Worm (Caenorhabditis elegans) whole organism, L2 larva: ENCODE measurements around the gene C06B3.1.

ENCODE experiments used
- aly-2 ChIP-seq: fragments of 150-350 bp; optimal IDR thresholded peaks from 2 replicates; lab custom pipeline; 2014; ENCODE audit warnings: missing biosample characterization, missing genetic modification characterization
- ama-1 ChIP-seq: fragments of 150-350 bp; optimal IDR thresholded peaks from 2 replicates; lab custom pipeline; 2018; ENCODE audit warnings: inconsistent platforms
- ceh-82 ChIP-seq: fragments of 150-350 bp; optimal IDR thresholded peaks from 2 replicates; lab custom pipeline; 2014; ENCODE audit warnings: missing biosample characterization, missing genetic modification characterization
- dmd-4 ChIP-seq: sonication (generic microtip); optimal IDR thresholded peaks from 2 replicates; lab custom pipeline; 2017; ENCODE audit warnings: missing biosample characterization, missing genetic modification characterization
- elt-3 ChIP-seq: sonication (generic microtip); optimal IDR thresholded peaks from 2 replicates; lab custom pipeline; 2017; ENCODE audit warnings: missing biosample characterization, missing genetic modification characterization
- lin-11 ChIP-seq: fragments of 150-350 bp; sonication (generic microtip); optimal IDR thresholded peaks from 2 replicates; lab custom pipeline; 2014; ENCODE audit warnings: missing biosample characterization, missing genetic modification characterization, inconsistent platforms, mixed read lengths
- lin-13 ChIP-seq: fragments of 150-350 bp; optimal IDR thresholded peaks from 2 replicates; lab custom pipeline; 2014; ENCODE audit warnings: missing biosample characterization, missing genetic modification reagents, missing genetic modification characterization
- mbf-1 ChIP-seq: sonication (generic microtip); optimal IDR thresholded peaks from 2 replicates; lab custom pipeline; 2017; ENCODE audit warnings: missing biosample characterization, missing genetic modification characterization
- nhr-11 ChIP-seq: fragments of 150-350 bp; optimal IDR thresholded peaks from 2 replicates; lab custom pipeline; 2014; ENCODE audit warnings: missing biosample characterization, missing genetic modification characterization
- nhr-237 ChIP-seq: fragments of 150-350 bp; optimal IDR thresholded peaks from 2 replicates; lab custom pipeline; 2014; ENCODE audit warnings: missing biosample characterization, missing genetic modification characterization
- nhr-6 ChIP-seq: fragments of 150-350 bp; optimal IDR thresholded peaks from 2 replicates; lab custom pipeline; 2014; ENCODE audit warnings: missing biosample characterization, missing genetic modification characterization
- skn-1 ChIP-seq: sonication (generic microtip); optimal IDR thresholded peaks from 2 replicates; lab custom pipeline; 2017; ENCODE audit warnings: missing biosample characterization, missing genetic modification characterization
- snpc-4 ChIP-seq: fragments of 150-350 bp; optimal IDR thresholded peaks from 2 replicates; lab custom pipeline; 2014; ENCODE audit warnings: missing biosample characterization, missing genetic modification characterization
- unc-62 ChIP-seq: fragments of 150-350 bp; optimal IDR thresholded peaks from 2 replicates; lab custom pipeline; 2014; ENCODE audit warnings: missing biosample characterization, missing genetic modification reagents, missing genetic modification characterization

DNA sequence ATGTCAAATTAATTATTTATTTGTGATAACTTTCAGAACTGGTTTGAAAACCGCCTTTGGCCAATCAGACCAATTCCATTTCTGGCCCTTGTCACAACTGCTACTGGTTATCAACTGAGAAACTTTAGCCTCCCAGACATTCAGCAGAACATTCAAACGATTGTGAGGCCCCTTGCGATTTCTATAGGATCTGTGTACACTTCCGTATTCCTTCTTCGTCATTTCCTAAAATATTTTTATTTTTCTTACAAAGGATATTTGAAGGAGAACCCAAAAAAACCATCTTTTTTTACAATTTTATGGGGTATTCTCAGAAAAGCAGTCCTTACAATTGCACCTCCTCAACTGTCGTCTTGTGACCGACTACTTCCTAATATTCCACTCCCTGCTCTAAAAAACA is 29.3 kb upstream of the C06B3.1 start:
- TF ChIP-seq dmd-4 (no peak), ceh-82 (tag; lab: Kevin White, UChicago) (no peak), snpc-4 (no peak), mbf-1 (tag; lab: Kevin White, UChicago) (no peak), lin-11 (tag; lab: Kevin White, UChicago) (no peak), ama-1 (lab: Kevin White, UChicago) (no peak), unc-62 (GFP tag; lab: Kevin White, UChicago) (no peak), lin-13 (GFP tag; lab: Kevin White, UChicago) (no peak), nhr-237 (no peak), aly-2 (tag; lab: Kevin White, UChicago) (no peak), elt-3 (no peak), nhr-6 (tag; lab: Kevin White, UChicago) (no peak), skn-1 (tag; lab: Kevin White, UChicago) (no peak), nhr-11 (tag; lab: Kevin White, UChicago) (no peak)
